Worm (Caenorhabditis elegans): ENCODE measurements around the gene ZK632.12.

The ZK632.12 gene

ce11 chrIII:9826005-9826404, 4.6 kb upstream of the ZK632.12 start (continued):
- no peak for TF ChIP-seq ztf-11 (tag; optimal IDR thresholded peaks at IDR 0.05)
- TF ChIP-seq unc-86 (tag; optimal IDR thresholded peaks at IDR 0.05), result no peak
- TF ChIP-seq pax-3 (tag; optimal IDR thresholded peaks at IDR 0.05), result no peak
- no peak for TF ChIP-seq ceh-63 (GFP tag; optimal IDR thresholded peaks at IDR 0.05)
- TF ChIP-seq nhr-76 (tag; optimal IDR thresholded peaks at IDR 0.05), result no peak
- TF ChIP-seq C34B4.2 (tag; optimal IDR thresholded peaks at IDR 0.05), result no peak
- TF ChIP-seq fkh-8 (tag; optimal IDR thresholded peaks at IDR 0.05), result no peak
- peak; percentile 65 to 81 for TF ChIP-seq lsy-2 (tag; optimal IDR thresholded peaks at IDR 0.05)
- no peak for TF ChIP-seq C16A3.4 (tag; optimal IDR thresholded peaks at IDR 0.05)
- peak; percentile 65 for TF ChIP-seq nhr-47 (tag; optimal IDR thresholded peaks at IDR 0.05)
- TF ChIP-seq nhr-12 (tag; optimal IDR thresholded peaks at IDR 0.05), result no peak
- TF ChIP-seq efl-1 (optimal IDR thresholded peaks at IDR 0.05), result peak; percentile 36 to 53
- TF ChIP-seq efl-1 (GFP tag; optimal IDR thresholded peaks at IDR 0.05 in 1 of 2), result peak; percentile 44 to 81
- no peak for TF ChIP-seq lin-15B (tag; optimal IDR thresholded peaks at IDR 0.05)
- peak; percentile 61 for TF ChIP-seq skn-1 (tag; optimal IDR thresholded peaks at IDR 0.05)
- no peak for TF ChIP-seq ets-5 (GFP tag; IDR thresholded peaks at IDR 0.05)
- TF ChIP-seq aha-1 (tag; optimal IDR thresholded peaks at IDR 0.05), result no peak
- peak; percentile 10 for TF ChIP-seq hpl-2 (GFP tag; optimal IDR thresholded peaks at IDR 0.05)
- no peak for TF ChIP-seq nhr-11 (tag; optimal IDR thresholded peaks at IDR 0.05)
- TF ChIP-seq unc-98 (GFP tag; IDR thresholded peaks at IDR 0.05), result no peak
- TF ChIP-seq C04F5.9 (tag; optimal IDR thresholded peaks at IDR 0.05), result peak; percentile 12
- TF ChIP-seq ceh-90 (tag; optimal IDR thresholded peaks at IDR 0.05), result no peak
- TF ChIP-seq mab-9 (GFP tag; IDR thresholded peaks at IDR 0.05), result no peak
- TF ChIP-seq elt-2 (tag; optimal IDR thresholded peaks at IDR 0.05), result peak; percentile 61
- TF ChIP-seq ces-1 (GFP tag; optimal IDR thresholded peaks at IDR 0.05), result no peak
- TF ChIP-seq Y116A8C.19 (tag; optimal IDR thresholded peaks at IDR 0.05; ENCODE audit: borderline replicate concordance), result no peak
- TF ChIP-seq egl-27 (tag; optimal IDR thresholded peaks at IDR 0.05), result no peak
- peak; percentile 11 for TF ChIP-seq xbp-1 (tag; optimal IDR thresholded peaks at IDR 0.05)
- peak; percentile 18 for TF ChIP-seq ztf-4 (tag; optimal IDR thresholded peaks at IDR 0.05)
- no peak for TF ChIP-seq hlh-17 (GFP tag; optimal IDR thresholded peaks at IDR 0.05; ENCODE audit: borderline replicate concordance)
- TF ChIP-seq nhr-71 (tag; optimal IDR thresholded peaks at IDR 0.05), result peak; percentile 84
- peak; percentile 9 to 40 (median 26) for TF ChIP-seq dpl-1 (GFP tag; optimal IDR thresholded peaks at IDR 0.05)
- no peak for TF ChIP-seq dsc-1 (tag; optimal IDR thresholded peaks at IDR 0.05)
- TF ChIP-seq pag-3 (tag; optimal IDR thresholded peaks at IDR 0.05; ENCODE audit: borderline replicate concordance, insufficient read depth), result no peak
- peak; percentile 10 to 61 for TF ChIP-seq lin-35 (GFP tag; optimal IDR thresholded peaks at IDR 0.05)
- TF ChIP-seq sup-37 (GFP tag; optimal IDR thresholded peaks at IDR 0.05), result no peak
- no peak for TF ChIP-seq nhr-84 (tag; optimal IDR thresholded peaks at IDR 0.05)
- peak; percentile 60 for TF ChIP-seq F16B12.6 (tag; optimal IDR thresholded peaks at IDR 0.05)
- TF ChIP-seq zip-4 (GFP tag; optimal IDR thresholded peaks at IDR 0.05), result no peak
- peak; percentile 31 for TF ChIP-seq unc-130 (tag; optimal IDR thresholded peaks at IDR 0.05)
- TF ChIP-seq fkh-4 (tag; optimal IDR thresholded peaks at IDR 0.05; ENCODE audit: borderline replicate concordance), result no peak
- peak; percentile 48 for TF ChIP-seq nhr-19 (GFP tag; conservative IDR thresholded peaks at IDR 0.05)

ce11 chrIII:9827163-9827951, 3.2 kb upstream of the ZK632.12 start, which contains the start of the genes ZK632.10 and ZK632.11:
Gene ZK632.10, minus strand, starts transcription at chrIII:9827722.
Gene ZK632.11, plus strand, starts transcription at chrIII:9827915.
- TF ChIP-seq ceh-8 (GFP tag; optimal IDR thresholded peaks at IDR 0.05), result no peak
- TF ChIP-seq nhr-90 (tag; optimal IDR thresholded peaks at IDR 0.05; ENCODE audit: poor library complexity), result no peak
- peak in 1 of 3 experiments; percentile 51 for TF ChIP-seq ceh-82 (tag; optimal IDR thresholded peaks at IDR 0.05)
- no peak for TF ChIP-seq pqm-1 (tag; optimal IDR thresholded peaks at IDR 0.05)
- TF ChIP-seq ztf-11 (tag; optimal IDR thresholded peaks at IDR 0.05), result no peak
- no peak for TF ChIP-seq nhr-11 (tag; optimal IDR thresholded peaks at IDR 0.05)
- peak; percentile 55 for TF ChIP-seq rnt-1 (tag; optimal IDR thresholded peaks at IDR 0.05)
- no peak for TF ChIP-seq sup-37 (GFP tag; optimal IDR thresholded peaks at IDR 0.05)
- no peak for TF ChIP-seq ets-5 (GFP tag; IDR thresholded peaks at IDR 0.05)
- TF ChIP-seq ceh-90 (tag; optimal IDR thresholded peaks at IDR 0.05), result no peak
- TF ChIP-seq mep-1 (tag; optimal IDR thresholded peaks at IDR 0.05), result peak; percentile 81
- no peak for TF ChIP-seq unc-86 (tag; optimal IDR thresholded peaks at IDR 0.05)
- no peak for TF ChIP-seq Y116A8C.19 (tag; optimal IDR thresholded peaks at IDR 0.05; ENCODE audit: borderline replicate concordance)
- no peak for TF ChIP-seq hpl-2 (GFP tag; optimal IDR thresholded peaks at IDR 0.05)
- TF ChIP-seq nhr-47 (tag; optimal IDR thresholded peaks at IDR 0.05), result peak; percentile 46
- peak; percentile 26 to 76 (median 44) for TF ChIP-seq dpl-1 (GFP tag; optimal IDR thresholded peaks at IDR 0.05)
- no peak for TF ChIP-seq zag-1 (tag; optimal IDR thresholded peaks at IDR 0.05)
- no peak for TF ChIP-seq nhr-237 (tag; optimal IDR thresholded peaks at IDR 0.05)
- TF ChIP-seq nhr-76 (tag; optimal IDR thresholded peaks at IDR 0.05), result no peak
- no peak for TF ChIP-seq nhr-12 (tag; optimal IDR thresholded peaks at IDR 0.05)
- no peak for TF ChIP-seq pag-3 (tag; optimal IDR thresholded peaks at IDR 0.05; ENCODE audit: borderline replicate concordance, insufficient read depth)

Measured in whole organism, L1 larva.